Worm (Caenorhabditis elegans) whole organism, L1 larva: ENCODE results near the gene C27A7.8.
"Not testable (repeated sequence)": the region's sequence is repeated elsewhere in the genome, so short reads cannot be mapped to it uniquely, and the experiment has no call there.

Source experiments
- fos-1 ChIP-seq: fragments of 150-350 bp; optimal IDR thresholded peaks from 2 replicates; lab custom pipeline; 2014; ENCODE audit warnings: missing biosample characterization, missing genetic modification characterization
- lin-39 ChIP-seq: fragments of 150-350 bp; optimal IDR thresholded peaks from 2 replicates; lab custom pipeline; 2014; ENCODE audit warnings: missing biosample characterization, missing genetic modification reagents, missing genetic modification characterization
- nhr-11 ChIP-seq: fragments of 150-350 bp; optimal IDR thresholded peaks from 2 replicates; lab custom pipeline; 2014; ENCODE audit warnings: missing biosample characterization, missing genetic modification characterization
- nhr-71 ChIP-seq: sonication (generic microtip); optimal IDR thresholded peaks from 2 replicates; lab custom pipeline; 2016; ENCODE audit warnings: mild to moderate bottlenecking, missing genetic modification characterization, moderate library complexity, missing compliant biosample characterization
- nhr-85 ChIP-seq: sonication (generic microtip); peaks from one replicate; lab custom pipeline; 2016; ENCODE audit warnings: missing genetic modification characterization, inconsistent platforms, missing compliant biosample characterization
- unc-86 ChIP-seq: sonication (generic microtip); optimal IDR thresholded peaks from 2 replicates; lab custom pipeline; 2016; ENCODE audit warnings: missing genetic modification characterization, missing compliant biosample characterization

- TF ChIP-seq fos-1, unc-86, nhr-85, lin-39, nhr-71, nhr-11 (tag; lab: Kevin White, UChicago): not testable (repeated sequence)
Measured at ce11 chrV:12131157-12131556, 21.8 kb upstream of the C27A7.8 start, which contains the start of gene enpp-1.
